Worm (Caenorhabditis elegans) whole organism, L2 larva: ENCODE data around the gene Y73B6BL.31.

Experiments
- aly-2 ChIP-seq: fragments of 150-350 bp; optimal IDR thresholded peaks from 2 replicates; lab custom pipeline; 2014; ENCODE audit warnings: missing biosample characterization, missing genetic modification characterization
- egl-27 ChIP-seq: sonication (generic microtip); optimal IDR thresholded peaks from 3 replicates; lab custom pipeline; 2017; ENCODE audit warnings: missing biosample characterization, missing genetic modification reagents, missing genetic modification characterization
- fos-1 ChIP-seq: fragments of 150-350 bp; optimal IDR thresholded peaks from 2 replicates; lab custom pipeline; 2014; ENCODE audit warnings: missing biosample characterization, missing genetic modification characterization
- lin-39 ChIP-seq: fragments of 150-350 bp; optimal IDR thresholded peaks from 2 replicates; lab custom pipeline; 2014; ENCODE audit warnings: missing biosample characterization, missing genetic modification reagents, missing genetic modification characterization
- mab-5 ChIP-seq: fragments of 150-350 bp; optimal IDR thresholded peaks from 2 replicates; lab custom pipeline; 2014; ENCODE audit warnings: missing biosample characterization, missing genetic modification characterization
- nhr-12 ChIP-seq: fragments of 150-350 bp; optimal IDR thresholded peaks from 2 replicates; lab custom pipeline; 2014; ENCODE audit warnings: missing biosample characterization, missing genetic modification characterization
- skn-1 ChIP-seq: sonication (generic microtip); optimal IDR thresholded peaks from 2 replicates; lab custom pipeline; 2017; ENCODE audit warnings: missing biosample characterization, missing genetic modification characterization
- sma-3 ChIP-seq: sonication (generic microtip); optimal IDR thresholded peaks from 2 replicates; lab custom pipeline; 2016; ENCODE audit warnings: missing genetic modification reagents, missing genetic modification characterization, missing compliant biosample characterization
- ztf-11 ChIP-seq: sonication (generic microtip); optimal IDR thresholded peaks from 2 replicates; lab custom pipeline; 2017; ENCODE audit warnings: missing biosample characterization, missing genetic modification characterization
- ztf-4 ChIP-seq: fragments of 150-350 bp; optimal IDR thresholded peaks from 2 replicates; lab custom pipeline; 2014; ENCODE audit warnings: missing biosample characterization, missing genetic modification characterization

DNA sequence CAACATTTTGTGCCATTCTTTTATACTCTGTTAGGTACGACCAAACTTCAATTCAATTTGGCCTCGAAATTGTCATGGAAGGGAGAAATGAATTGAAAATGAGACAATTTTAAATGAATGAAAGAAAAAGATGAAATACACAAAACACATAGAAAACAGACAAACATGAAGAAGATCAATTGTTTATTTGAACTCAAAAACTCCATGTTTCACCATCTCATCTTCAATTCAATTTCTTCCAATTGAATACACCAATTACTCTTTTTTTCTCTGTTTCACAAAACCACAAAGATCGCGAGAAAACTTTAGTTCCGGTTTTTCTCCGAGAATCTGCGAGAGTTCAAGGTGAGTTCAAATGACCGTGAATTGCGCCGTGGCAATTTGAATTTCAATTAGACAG lies 14.5 kb upstream of the Y73B6BL.31 start:
- TF ChIP-seq aly-2 (tag; lab: Kevin White, UChicago): no peak
- no peak for TF ChIP-seq sma-3
- no peak for TF ChIP-seq ztf-11 (tag; lab: Kevin White, UChicago)
- no peak for TF ChIP-seq fos-1 (tag; lab: Kevin White, UChicago)
- no peak for TF ChIP-seq nhr-12
- no peak for TF ChIP-seq skn-1 (tag; lab: Kevin White, UChicago)
- no peak for TF ChIP-seq lin-39 (tag; lab: Kevin White, UChicago)
- TF ChIP-seq mab-5 (tag; lab: Kevin White, UChicago): no peak
- no peak for TF ChIP-seq egl-27 (tag; lab: Kevin White, UChicago)
- TF ChIP-seq ztf-4 (tag; lab: Kevin White, UChicago): no peak
